Worm (Caenorhabditis elegans) whole organism, L2 larva: ENCODE data around the gene F32D8.7.
A peak's percentile ranks its signal among the peaks of the same experiment; 100 is the strongest.

Source experiments
- C34F6.9 ChIP-seq: fragments of 150-350 bp; optimal IDR thresholded peaks from 2 replicates; lab custom pipeline; 2014; ENCODE audit warnings: missing biosample characterization, missing genetic modification characterization
- F13H6.1 ChIP-seq: sonication (generic microtip); optimal IDR thresholded peaks from 2 replicates; lab custom pipeline; 2016; ENCODE audit warnings: missing genetic modification characterization, missing compliant biosample characterization
- Y55F3AM.14 ChIP-seq: fragments of 200-800 bp; sonication (Bioruptor generic); optimal IDR thresholded peaks from 2 replicates; lab custom pipeline; 2018; ENCODE audit warnings: mild to moderate bottlenecking, missing genetic modification characterization, missing compliant biosample characterization
- ZK546.5 ChIP-seq: sonication (generic microtip); optimal IDR thresholded peaks from 2 replicates; lab custom pipeline; 2017; ENCODE audit warnings: missing biosample characterization, missing genetic modification characterization
- alr-1 ChIP-seq: fragments of 150-350 bp; optimal IDR thresholded peaks from 2 replicates; lab custom pipeline; 2014; ENCODE audit warnings: missing biosample characterization, missing genetic modification characterization
- ama-1 ChIP-seq: fragments of 150-350 bp; optimal IDR thresholded peaks from 2 replicates; lab custom pipeline; 2018; ENCODE audit warnings: inconsistent platforms
- blmp-1 ChIP-seq: sonication (generic microtip); optimal IDR thresholded peaks from 2 replicates; lab custom pipeline; 2017; ENCODE audit warnings: missing genetic modification characterization, mild to moderate bottlenecking, missing compliant biosample characterization, antibody characterized with exemption, moderate library complexity; ENCODE audit not compliant: insufficient read depth
- ceh-82 ChIP-seq: fragments of 150-350 bp; optimal IDR thresholded peaks from 2 replicates; lab custom pipeline; 2014; ENCODE audit warnings: missing biosample characterization, missing genetic modification characterization
- crh-2 ChIP-seq: sonication (generic microtip); optimal IDR thresholded peaks from 2 replicates; lab custom pipeline; 2017; ENCODE audit warnings: missing biosample characterization, missing genetic modification characterization
- elt-1 ChIP-seq: fragments of 150-350 bp; optimal IDR thresholded peaks from 2 replicates; lab custom pipeline; 2014; ENCODE audit warnings: missing biosample characterization, missing genetic modification characterization
- elt-3 ChIP-seq: sonication (generic microtip); optimal IDR thresholded peaks from 2 replicates; lab custom pipeline; 2017; ENCODE audit warnings: missing biosample characterization, missing genetic modification characterization
- fos-1 ChIP-seq: fragments of 150-350 bp; optimal IDR thresholded peaks from 2 replicates; lab custom pipeline; 2014; ENCODE audit warnings: missing biosample characterization, missing genetic modification characterization
- gmeb-1 ChIP-seq: fragments of 150-350 bp; optimal IDR thresholded peaks from 2 replicates; lab custom pipeline; 2014; ENCODE audit warnings: missing biosample characterization, missing genetic modification characterization
- lin-11 ChIP-seq: fragments of 150-350 bp; sonication (generic microtip); optimal IDR thresholded peaks from 2 replicates; lab custom pipeline; 2014; ENCODE audit warnings: missing biosample characterization, missing genetic modification characterization, inconsistent platforms, mixed read lengths
- lin-13 ChIP-seq: fragments of 150-350 bp; optimal IDR thresholded peaks from 2 replicates; lab custom pipeline; 2014; ENCODE audit warnings: missing biosample characterization, missing genetic modification reagents, missing genetic modification characterization
- lsy-2 ChIP-seq, 2 experiments: fragments of 150-350 bp in 1 of 2; sonication (generic microtip) in 1 of 2; optimal IDR thresholded peaks; 2 replicates each; lab custom pipeline; 2014 to 2017; ENCODE audit warnings: missing biosample characterization in 2 of 2, missing genetic modification characterization in 2 of 2
- mab-5 ChIP-seq: fragments of 150-350 bp; optimal IDR thresholded peaks from 2 replicates; lab custom pipeline; 2014; ENCODE audit warnings: missing biosample characterization, missing genetic modification characterization
- mbf-1 ChIP-seq: sonication (generic microtip); optimal IDR thresholded peaks from 2 replicates; lab custom pipeline; 2017; ENCODE audit warnings: missing biosample characterization, missing genetic modification characterization
- nhr-11 ChIP-seq: fragments of 150-350 bp; optimal IDR thresholded peaks from 2 replicates; lab custom pipeline; 2014; ENCODE audit warnings: missing biosample characterization, missing genetic modification characterization
- nhr-12 ChIP-seq: fragments of 150-350 bp; optimal IDR thresholded peaks from 2 replicates; lab custom pipeline; 2014; ENCODE audit warnings: missing biosample characterization, missing genetic modification characterization
- nhr-23 ChIP-seq: fragments of 150-350 bp; optimal IDR thresholded peaks from 2 replicates; lab custom pipeline; 2014; ENCODE audit warnings: missing biosample characterization, missing genetic modification reagents, missing genetic modification characterization
- nhr-237 ChIP-seq: fragments of 150-350 bp; optimal IDR thresholded peaks from 2 replicates; lab custom pipeline; 2014; ENCODE audit warnings: missing biosample characterization, missing genetic modification characterization
- nhr-25 ChIP-seq: fragments of 150-350 bp; sonication (generic microtip); optimal IDR thresholded peaks from 3 replicates; lab custom pipeline; 2014; ENCODE audit warnings: missing biosample characterization, missing genetic modification characterization
- nhr-6 ChIP-seq: fragments of 150-350 bp; optimal IDR thresholded peaks from 2 replicates; lab custom pipeline; 2014; ENCODE audit warnings: missing biosample characterization, missing genetic modification characterization
- nhr-77 ChIP-seq: fragments of 150-350 bp; optimal IDR thresholded peaks from 2 replicates; lab custom pipeline; 2014; ENCODE audit warnings: missing biosample characterization, missing genetic modification characterization
- peb-1 ChIP-seq: fragments of 150-350 bp; optimal IDR thresholded peaks from 2 replicates; lab custom pipeline; 2014; ENCODE audit warnings: missing biosample characterization, missing genetic modification characterization
- sem-4 ChIP-seq: fragments of 150-350 bp; optimal IDR thresholded peaks from 2 replicates; lab custom pipeline; 2014; ENCODE audit warnings: missing biosample characterization, missing genetic modification reagents, missing genetic modification characterization
- skn-1 ChIP-seq: sonication (generic microtip); optimal IDR thresholded peaks from 2 replicates; lab custom pipeline; 2017; ENCODE audit warnings: missing biosample characterization, missing genetic modification characterization
- sma-3 ChIP-seq: sonication (generic microtip); optimal IDR thresholded peaks from 2 replicates; lab custom pipeline; 2016; ENCODE audit warnings: missing genetic modification reagents, missing genetic modification characterization, missing compliant biosample characterization
- snpc-4 ChIP-seq: fragments of 150-350 bp; optimal IDR thresholded peaks from 2 replicates; lab custom pipeline; 2014; ENCODE audit warnings: missing biosample characterization, missing genetic modification characterization
- unc-39 ChIP-seq: fragments of 150-350 bp; optimal IDR thresholded peaks from 2 replicates; lab custom pipeline; 2014; ENCODE audit warnings: missing biosample characterization, missing genetic modification characterization
- unc-55 ChIP-seq: fragments of 150-350 bp; sonication (generic microtip); optimal IDR thresholded peaks from 3 replicates; lab custom pipeline; 2014; ENCODE audit warnings: missing biosample characterization, missing genetic modification reagents, missing genetic modification characterization
- unc-62 ChIP-seq: fragments of 150-350 bp; optimal IDR thresholded peaks from 2 replicates; lab custom pipeline; 2014; ENCODE audit warnings: missing biosample characterization, missing genetic modification reagents, missing genetic modification characterization
- zag-1 ChIP-seq: fragments of 150-350 bp; optimal IDR thresholded peaks from 2 replicates; lab custom pipeline; 2014; ENCODE audit warnings: missing biosample characterization, missing genetic modification characterization
- ztf-1 ChIP-seq: fragments of 200-800 bp; sonication (Bioruptor generic); conservative IDR thresholded peaks from 2 replicates; pipeline ENCODE4 v1.3.6; 2022; ENCODE audit warnings: missing genetic modification characterization, missing compliant biosample characterization
- ztf-11 ChIP-seq: sonication (generic microtip); optimal IDR thresholded peaks from 2 replicates; lab custom pipeline; 2017; ENCODE audit warnings: missing biosample characterization, missing genetic modification characterization
- ztf-4 ChIP-seq: fragments of 150-350 bp; optimal IDR thresholded peaks from 2 replicates; lab custom pipeline; 2014; ENCODE audit warnings: missing biosample characterization, missing genetic modification characterization

Gene F32D8.7

ce11 chrV:10894601-10895000, 3.6 kb upstream of the F32D8.7 start, which contains the start of the genes F32D8.14 and F32D8.5 (continued):
- TF ChIP-seq snpc-4 (tag; lab: Kevin White, UChicago), result peak; percentile 75
- TF ChIP-seq nhr-77 (tag; lab: Kevin White, UChicago), result no peak
- TF ChIP-seq lin-13 (GFP tag; lab: Kevin White, UChicago), result peak; percentile 85
- peak; percentile 60 for TF ChIP-seq ztf-4 (tag; lab: Kevin White, UChicago)
- peak; percentile 56 for TF ChIP-seq lin-11
- TF ChIP-seq nhr-23 (tag; lab: Kevin White, UChicago), result no peak
- TF ChIP-seq ztf-1, result no peak
- TF ChIP-seq elt-3 (tag; lab: Kevin White, UChicago), result no peak
- TF ChIP-seq sma-3 (GFP tag; lab: Kevin White, UChicago), result peak; percentile 84
- peak; percentile 76 for TF ChIP-seq nhr-25 (tag; lab: Kevin White, UChicago)
- no peak for TF ChIP-seq Y55F3AM.14 (GFP tag; lab: Kevin White, UChicago)
- TF ChIP-seq C34F6.9 (tag; lab: Kevin White, UChicago), result peak; percentile 93
- TF ChIP-seq sem-4 (tag; lab: Kevin White, UChicago), result peak; percentile 74
- TF ChIP-seq skn-1 (tag; lab: Kevin White, UChicago), result no peak
- TF ChIP-seq, all 48 proteins: peak for 23

DNA sequence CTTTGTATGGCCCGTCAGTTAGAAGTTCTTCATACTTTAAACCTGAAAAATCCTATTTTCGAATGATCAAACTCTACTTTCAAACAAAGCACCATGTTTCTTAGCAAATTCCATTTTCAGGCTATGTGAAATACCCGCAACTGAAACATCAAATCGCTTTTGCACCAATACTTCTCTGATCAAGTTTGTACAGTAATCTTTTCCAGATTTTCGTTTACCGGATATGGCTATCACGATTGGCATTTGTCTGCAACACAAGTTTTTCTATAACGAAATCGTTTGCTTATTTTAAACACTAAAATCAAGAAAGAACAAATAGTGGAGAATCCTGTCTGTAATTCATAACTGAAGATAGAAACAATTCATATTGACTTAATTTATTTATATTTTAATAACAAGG, 1.9 kb upstream of the F32D8.7 start, which contains the start of gene F32D8.13:
Gene F32D8.13 (minus strand): TSS at position 249 of the 400 bp plus-strand sequence.
- no peak for TF ChIP-seq lin-13 (GFP tag; lab: Kevin White, UChicago)
- TF ChIP-seq ztf-1, result no peak
- no peak for TF ChIP-seq nhr-77 (tag; lab: Kevin White, UChicago)
- no peak for TF ChIP-seq peb-1
- no peak for TF ChIP-seq unc-62 (GFP tag; lab: Kevin White, UChicago)
- TF ChIP-seq fos-1 (tag; lab: Kevin White, UChicago), result no peak
- no peak for TF ChIP-seq nhr-237 (tag; lab: Kevin White, UChicago)
- no peak for TF ChIP-seq skn-1 (tag; lab: Kevin White, UChicago)
- TF ChIP-seq Y55F3AM.14 (GFP tag; lab: Kevin White, UChicago), result no peak
- no peak for TF ChIP-seq zag-1 (tag; lab: Kevin White, UChicago)
- TF ChIP-seq unc-55 (GFP tag; lab: Kevin White, UChicago), result no peak
- no peak for TF ChIP-seq C34F6.9 (tag; lab: Kevin White, UChicago)
- no peak for TF ChIP-seq mbf-1
- TF ChIP-seq gmeb-1 (tag; lab: Kevin White, UChicago), result peak; percentile 0
- no peak for TF ChIP-seq unc-39
- peak; percentile 56 for TF ChIP-seq ama-1
- TF ChIP-seq blmp-1 (tag; lab: Kevin White, UChicago), result no peak
- TF ChIP-seq nhr-25 (tag; lab: Kevin White, UChicago), result peak; percentile 17
- no peak for TF ChIP-seq nhr-23 (tag; lab: Kevin White, UChicago)
- TF ChIP-seq snpc-4 (tag; lab: Kevin White, UChicago), result no peak
- peak in 1 of 2 experiments; percentile 0 for TF ChIP-seq lsy-2 (tag; optimal IDR thresholded peaks at IDR 0.05; lab: Kevin White, UChicago)
- TF ChIP-seq ZK546.5 (tag; lab: Kevin White, UChicago), result peak; percentile 10
- TF ChIP-seq sem-4 (tag; lab: Kevin White, UChicago), result no peak
- TF ChIP-seq F13H6.1 (tag; lab: Kevin White, UChicago), result no peak
- TF ChIP-seq nhr-6 (tag; lab: Kevin White, UChicago), result no peak
- no peak for TF ChIP-seq elt-1 (tag; lab: Kevin White, UChicago)
- no peak for TF ChIP-seq sma-3 (GFP tag; lab: Kevin White, UChicago)
- no peak for TF ChIP-seq nhr-12 (tag; lab: Kevin White, UChicago)
- TF ChIP-seq alr-1 (tag; lab: Kevin White, UChicago), result no peak
- TF ChIP-seq ztf-11 (tag; lab: Kevin White, UChicago), result no peak
- TF ChIP-seq, all 48 proteins: peak for 5

ce11 chrV:10896706-10897105, 1.5 kb upstream of the F32D8.7 start:
- TF ChIP-seq ceh-82 (tag; lab: Kevin White, UChicago) (no peak), elt-1 (tag; lab: Kevin White, UChicago) (no peak), snpc-4 (tag; lab: Kevin White, UChicago) (no peak), alr-1 (tag; lab: Kevin White, UChicago) (no peak), unc-62 (GFP tag; lab: Kevin White, UChicago) (no peak), nhr-12 (tag; lab: Kevin White, UChicago) (no peak)
- TF ChIP-seq, all 48 proteins: peak for 0

- TF ChIP-seq lsy-2 (tag; optimal IDR thresholded peaks at IDR 0.05; lab: Kevin White, UChicago) (no peak), nhr-25 (tag; lab: Kevin White, UChicago) (no peak), sma-3 (GFP tag; lab: Kevin White, UChicago) (no peak), nhr-6 (tag; lab: Kevin White, UChicago) (no peak), ZK546.5 (tag; lab: Kevin White, UChicago) (no peak), mbf-1 (no peak), skn-1 (tag; lab: Kevin White, UChicago) (no peak), crh-2 (tag; lab: Kevin White, UChicago) (no peak), mab-5 (tag; lab: Kevin White, UChicago) (no peak), unc-55 (GFP tag; lab: Kevin White, UChicago) (no peak), ceh-82 (tag; lab: Kevin White, UChicago) (no peak), nhr-11 (tag; lab: Kevin White, UChicago) (no peak), elt-1 (tag; lab: Kevin White, UChicago) (no peak)
Observed at ce11 chrV:10897106-10897171, 1.3 kb upstream of the F32D8.7 start, which contains the start of gene sec-61.G. Gene sec-61.G (minus strand): TSS chrV:10897143.
